Worm (Caenorhabditis elegans) whole organism, late embryonic: ENCODE data around the gene bckd-1A.

Experiments
- K02D7.2 ChIP-seq: sonication (generic microtip); optimal IDR thresholded peaks from 2 replicates; lab custom pipeline; 2017; ENCODE audit warnings: mild to moderate bottlenecking, missing genetic modification characterization, missing compliant biosample characterization
- ahr-1 ChIP-seq: sonication (generic microtip); optimal IDR thresholded peaks from 2 replicates; lab custom pipeline; 2016; ENCODE audit warnings: missing genetic modification characterization, missing compliant biosample characterization
- ama-1 ChIP-seq: fragments of 150-350 bp; optimal IDR thresholded peaks from 2 replicates; lab custom pipeline; 2014
- ceh-48 ChIP-seq: sonication (generic microtip); optimal IDR thresholded peaks from 2 replicates; lab custom pipeline; 2016; ENCODE audit warnings: missing genetic modification characterization, inconsistent platforms, missing compliant biosample characterization
- ceh-9 ChIP-seq: sonication (generic microtip); optimal IDR thresholded peaks from 2 replicates; lab custom pipeline; 2016; ENCODE audit warnings: mild to moderate bottlenecking, missing genetic modification characterization, inconsistent platforms, missing compliant biosample characterization
- elt-2 ChIP-seq: sonication (generic microtip); optimal IDR thresholded peaks from 2 replicates; lab custom pipeline; 2016; ENCODE audit warnings: missing genetic modification reagents, missing genetic modification characterization, missing compliant biosample characterization
- hlh-13 ChIP-seq: fragments of 200-800 bp; sonication (Bioruptor generic); optimal IDR thresholded peaks from 2 replicates; lab custom pipeline; 2018; ENCODE audit warnings: mild to moderate bottlenecking, missing genetic modification characterization, missing compliant biosample characterization
- lin-11 ChIP-seq: fragments of 200-800 bp; sonication (Bioruptor generic); optimal IDR thresholded peaks from 2 replicates; lab custom pipeline; 2018; ENCODE audit warnings: mild to moderate bottlenecking, missing genetic modification characterization, missing compliant biosample characterization
- nfya-1 ChIP-seq: sonication (generic microtip); optimal IDR thresholded peaks from 2 replicates; lab custom pipeline; 2017; ENCODE audit warnings: missing genetic modification characterization, mild to moderate bottlenecking, missing compliant biosample characterization, antibody characterized with exemption, moderate library complexity
- pha-4 ChIP-seq: fragments of 150-350 bp; optimal IDR thresholded peaks from 2 replicates; lab custom pipeline; 2018; ENCODE audit warnings: missing biosample characterization, missing genetic modification reagents, missing genetic modification characterization
- pros-1 ChIP-seq: fragments of 150-350 bp; optimal IDR thresholded peaks from 2 replicates; lab custom pipeline; 2014; ENCODE audit warnings: missing biosample characterization, missing genetic modification reagents, missing genetic modification characterization
- ttx-3 ChIP-seq: sonication (generic microtip); optimal IDR thresholded peaks from 2 replicates; lab custom pipeline; 2016; ENCODE audit warnings: missing genetic modification reagents, missing genetic modification characterization, missing compliant biosample characterization
- unc-42 ChIP-seq: sonication (generic microtip); optimal IDR thresholded peaks from 2 replicates; lab custom pipeline; 2016; ENCODE audit warnings: missing genotype, missing genetic modification characterization, missing compliant biosample characterization
- unc-55 ChIP-seq: sonication (generic microtip); optimal IDR thresholded peaks from 2 replicates; lab custom pipeline; 2017; ENCODE audit warnings: missing biosample characterization, missing genetic modification reagents, missing genetic modification characterization

ce11 chrIII:12977559-12977958 is 5.3 kb upstream of the bckd-1A start, which contains the start of gene ZK1010.2:
- TF ChIP-seq K02D7.2 (no peak), unc-42 (tag; lab: Kevin White, UChicago) (no peak), nfya-1 (no peak), elt-2 (tag; lab: Kevin White, UChicago) (no peak), ceh-9 (tag; lab: Kevin White, UChicago) (no peak), ahr-1 (tag; lab: Kevin White, UChicago) (no peak), lin-11 (tag; lab: Kevin White, UChicago) (no peak), pros-1 (tag; lab: Kevin White, UChicago) (no peak), unc-55 (GFP tag; lab: Kevin White, UChicago) (no peak), ttx-3 (tag; lab: Kevin White, UChicago) (no peak), ceh-48 (tag; lab: Kevin White, UChicago) (no peak), ama-1 (lab: Kevin White, UChicago) (no peak), pha-4 (tag; lab: Kevin White, UChicago) (no peak), hlh-13 (no peak)
